Fruit fly (Drosophila melanogaster) whole organism, embryonic: Measurements from ENCODE around the gene CG4004.

Source experiments
- Aef1 ChIP-seq: fragments of 200-800 bp; sonication (Bioruptor generic); IDR thresholded peaks from 3 replicates; pipeline ENCODE4 v1.3.6; 2022; ENCODE audit warnings: missing biosample characterization, missing genetic modification characterization
- CG10654 ChIP-seq: fragments of 200-800 bp; sonication (Bioruptor generic); optimal IDR thresholded peaks from 2 replicates; lab custom pipeline; 2016; ENCODE audit warnings: missing biosample characterization, missing genetic modification characterization
- CG11504 ChIP-seq: fragments of 200-800 bp; sonication (Bioruptor generic); optimal IDR thresholded peaks from 3 replicates; lab custom pipeline; 2019; ENCODE audit warnings: missing biosample characterization, mild to moderate bottlenecking, missing genetic modification characterization, moderate library complexity
- CG11560 ChIP-seq: fragments of 200-800 bp; sonication (Bioruptor generic); IDR thresholded peaks from 3 replicates; pipeline ENCODE4 v1.3.6; 2022; ENCODE audit warnings: missing biosample characterization, missing genetic modification characterization
- CG11723 ChIP-seq: fragments of 200-800 bp; sonication (Bioruptor generic); optimal IDR thresholded peaks from 2 replicates; lab custom pipeline; 2017; ENCODE audit warnings: missing biosample characterization, mild to moderate bottlenecking, missing genetic modification characterization
- CG13424 ChIP-seq: fragments of 200-800 bp; sonication (Bioruptor generic); optimal IDR thresholded peaks from 2 replicates; lab custom pipeline; 2019; ENCODE audit warnings: missing biosample characterization, mild to moderate bottlenecking, missing genetic modification characterization, moderate library complexity
- CG13775 ChIP-seq: fragments of 200-800 bp; sonication (Bioruptor generic); optimal IDR thresholded peaks from 3 replicates; lab custom pipeline; 2017; ENCODE audit warnings: missing biosample characterization, mild to moderate bottlenecking, missing genetic modification characterization
- CG14965 ChIP-seq: fragments of 200-800 bp; sonication (Bioruptor generic); optimal IDR thresholded peaks from 2 replicates; lab custom pipeline; 2016; ENCODE audit warnings: missing biosample characterization, missing genetic modification characterization, borderline replicate concordance
- CG15514 ChIP-seq: fragments of 200-800 bp; sonication (Bioruptor generic); optimal IDR thresholded peaks from 3 replicates; lab custom pipeline; 2017; ENCODE audit warnings: missing biosample characterization, missing genetic modification characterization, mild to moderate bottlenecking, moderate library complexity, missing genetic modification reagents
- CG1602 ChIP-seq: fragments of 200-800 bp; sonication (Bioruptor generic); optimal IDR thresholded peaks from 3 replicates; lab custom pipeline; 2016; ENCODE audit warnings: missing biosample characterization, missing genetic modification characterization
- CG1647 ChIP-seq: fragments of 200-800 bp; sonication (Bioruptor generic); optimal IDR thresholded peaks from 3 replicates; lab custom pipeline; 2016; ENCODE audit warnings: missing biosample characterization, missing genetic modification characterization
- CG16813 ChIP-seq: fragments of 200-800 bp; sonication (Bioruptor generic); IDR thresholded peaks from 3 replicates; pipeline ENCODE4 v1.3.6; 2022; ENCODE audit warnings: missing biosample characterization, missing genetic modification characterization; ENCODE audit not compliant: partially characterized antibody
- CG17912 ChIP-seq: fragments of 200-800 bp; sonication (Bioruptor generic); optimal IDR thresholded peaks from 2 replicates; lab custom pipeline; 2018; ENCODE audit warnings: missing biosample characterization, mild to moderate bottlenecking, missing genetic modification characterization
- CG18262 ChIP-seq: fragments of 200-800 bp; optimal IDR thresholded peaks from 3 replicates; lab custom pipeline; 2019; ENCODE audit warnings: missing biosample characterization, mild to moderate bottlenecking, missing genetic modification characterization, moderate library complexity
- CG2678 ChIP-seq: fragments of 200-800 bp; sonication (Bioruptor generic); optimal IDR thresholded peaks from 3 replicates; lab custom pipeline; 2019; ENCODE audit warnings: missing biosample characterization, mild to moderate bottlenecking, missing genetic modification characterization, moderate library complexity
- CG2712 ChIP-seq: fragments of 200-800 bp; optimal IDR thresholded peaks from 3 replicates; lab custom pipeline; 2019; ENCODE audit warnings: missing biosample characterization, mild to moderate bottlenecking, missing genetic modification characterization, moderate library complexity
- CG32532 ChIP-seq: fragments of 200-800 bp; sonication (Bioruptor generic); IDR thresholded peaks from 2 replicates; pipeline ENCODE4 v1.3.6; 2022; ENCODE audit warnings: missing biosample characterization, missing genetic modification characterization
- CG34422 ChIP-seq: fragments of 200-800 bp; sonication (Bioruptor generic); IDR thresholded peaks from 3 replicates; pipeline ENCODE4 v1.3.6; 2022; ENCODE audit warnings: missing biosample characterization, missing genetic modification characterization
- CG5953 ChIP-seq: fragments of 200-800 bp; sonication (Bioruptor generic); IDR thresholded peaks from 2 replicates; pipeline ENCODE4 v1.3.6; 2022; ENCODE audit warnings: missing biosample characterization, missing genetic modification characterization
- CG7357 ChIP-seq: fragments of 200-800 bp; sonication (Bioruptor generic); IDR thresholded peaks from 3 replicates; pipeline ENCODE4 v1.3.6; 2022; ENCODE audit warnings: missing biosample characterization, missing genetic modification characterization
- CG8359 ChIP-seq: fragments of 200-800 bp; sonication (Bioruptor generic); optimal IDR thresholded peaks from 2 replicates; lab custom pipeline; 2017; ENCODE audit warnings: missing biosample characterization, mild to moderate bottlenecking, missing genetic modification characterization, borderline replicate concordance
- CG9727 ChIP-seq: fragments of 200-800 bp; sonication (Bioruptor generic); optimal IDR thresholded peaks from 3 replicates; lab custom pipeline; 2017; ENCODE audit warnings: missing biosample characterization, mild to moderate bottlenecking, missing genetic modification characterization
- Deaf1 ChIP-seq: fragments of 200-800 bp; optimal IDR thresholded peaks from 3 replicates; lab custom pipeline; 2019; ENCODE audit warnings: missing biosample characterization, mild to moderate bottlenecking, missing genetic modification characterization, moderate library complexity
- Dll ChIP-seq: fragments of 200-800 bp; sonication (Bioruptor generic); IDR thresholded peaks from 4 replicates; pipeline ENCODE4 v1.3.6; 2022; ENCODE audit warnings: missing biosample characterization, missing genetic modification characterization; ENCODE audit not compliant: partially characterized antibody
- HLH4C ChIP-seq: fragments of 200-800 bp; sonication (Bioruptor generic); IDR thresholded peaks from 3 replicates; pipeline ENCODE4 v1.3.6; 2022; ENCODE audit warnings: missing biosample characterization, missing genetic modification characterization; ENCODE audit not compliant: partially characterized antibody
- Oaz ChIP-seq: fragments of 200-800 bp; sonication (Bioruptor generic); IDR thresholded peaks from 2 replicates; pipeline ENCODE4 v1.3.6; 2022; ENCODE audit warnings: missing biosample characterization, missing genetic modification characterization
- Opbp ChIP-seq: fragments of 200-800 bp; sonication (Bioruptor generic); IDR thresholded peaks from 3 replicates; pipeline ENCODE4 v1.3.6; 2022; ENCODE audit warnings: missing biosample characterization, missing genetic modification characterization; ENCODE audit not compliant: partially characterized antibody
- Ptx1 ChIP-seq: fragments of 200-800 bp; sonication (Bioruptor generic); IDR thresholded peaks from 2 replicates; pipeline ENCODE4 v1.3.6; 2022; ENCODE audit warnings: missing biosample characterization, missing genetic modification characterization
- Ravus ChIP-seq: fragments of 200-800 bp; sonication (Bioruptor generic); IDR thresholded peaks from 2 replicates; pipeline ENCODE4 v1.3.6; 2022; ENCODE audit warnings: missing biosample characterization, missing genetic modification characterization
- Rfx ChIP-seq: fragments of 200-800 bp; sonication (Bioruptor generic); IDR thresholded peaks from 2 replicates; pipeline ENCODE4 v1.3.6; 2022; ENCODE audit warnings: missing biosample characterization, missing genetic modification characterization
- Ssrp ChIP-seq: fragments of 200-800 bp; sonication (Bioruptor generic); optimal IDR thresholded peaks from 2 replicates; lab custom pipeline; 2018; ENCODE audit warnings: missing biosample characterization, mild to moderate bottlenecking, missing genetic modification characterization, moderate library complexity
- Trl ChIP-seq, 3 experiments: fragments of >200 bp in 2 of 3; fragments of 200-800 bp in 1 of 3; sonication (Bioruptor generic) in 1 of 3; optimal IDR thresholded peaks; 2 replicates in 1 of 3; 3 replicates in 2 of 3; lab custom pipeline; 2016 to 2017; ENCODE audit warnings: missing biosample characterization in 1 of 3, missing genetic modification characterization in 1 of 3
- YL-1 ChIP-seq: fragments of 200-800 bp; sonication (Bioruptor generic); optimal IDR thresholded peaks from 3 replicates; lab custom pipeline; 2017; ENCODE audit warnings: missing biosample characterization, mild to moderate bottlenecking, missing genetic modification characterization
- bsh ChIP-seq, 2 experiments: fragments of 200-800 bp; sonication (Bioruptor generic); optimal IDR thresholded peaks; 2 replicates each; lab custom pipeline; 2017 to 2018; ENCODE audit warnings: mild to moderate bottlenecking in 2 of 2, missing biosample characterization in 2 of 2, missing genetic modification characterization in 2 of 2, moderate library complexity in 1 of 2
- ewg ChIP-seq: fragments of 200-800 bp; sonication (Bioruptor generic); optimal IDR thresholded peaks from 3 replicates; lab custom pipeline; 2017; ENCODE audit warnings: mild to moderate bottlenecking, missing biosample characterization, missing genetic modification reagents, missing genetic modification characterization
- gem ChIP-seq: fragments of 200-800 bp; sonication (Bioruptor generic); optimal IDR thresholded peaks from 2 replicates; lab custom pipeline; 2019; ENCODE audit warnings: missing biosample characterization, mild to moderate bottlenecking, missing genetic modification characterization, moderate library complexity
- insv ChIP-seq, 2 experiments: fragments of 200-800 bp; sonication (Bioruptor generic); optimal IDR thresholded peaks; 3 replicates each; lab custom pipeline; 2016 to 2018; ENCODE audit warnings: missing biosample characterization in 2 of 2, missing genetic modification characterization in 2 of 2
- lmd ChIP-seq: fragments of 200-800 bp; sonication (Bioruptor generic); IDR thresholded peaks from 2 replicates; pipeline ENCODE4 v1.3.6; 2022; ENCODE audit warnings: missing biosample characterization, missing genetic modification characterization
- lola ChIP-seq, 3 experiments: fragments of >200 bp in 2 of 3; fragments of 200-800 bp in 1 of 3; sonication (Bioruptor generic) in 1 of 3; optimal IDR thresholded peaks; 2 replicates each; lab custom pipeline; 2017 to 2019; ENCODE audit warnings: missing biosample characterization in 3 of 3, missing genetic modification characterization in 3 of 3, mild to moderate bottlenecking in 1 of 3, moderate library complexity in 1 of 3
- lov ChIP-seq, 2 experiments: fragments of 200-800 bp in 1 of 2; fragments of >200 bp in 1 of 2; sonication (Bioruptor generic) in 1 of 2; IDR thresholded peaks in 1 of 2; optimal IDR thresholded peaks in 1 of 2; 2 replicates in 1 of 2; 3 replicates in 1 of 2; pipeline versions ENCODE4 v1.3.6 to Lab custom; 2017 to 2022; ENCODE audit warnings: missing biosample characterization in 1 of 2, missing genetic modification characterization in 1 of 2
- pros ChIP-seq: fragments of 200-800 bp; sonication (Bioruptor generic); optimal IDR thresholded peaks from 3 replicates; lab custom pipeline; 2019; ENCODE audit warnings: missing biosample characterization, mild to moderate bottlenecking, missing genetic modification characterization, moderate library complexity
- sd ChIP-seq: fragments of 200-800 bp; sonication (Bioruptor generic); optimal IDR thresholded peaks from 3 replicates; lab custom pipeline; 2018; ENCODE audit warnings: missing biosample characterization, mild to moderate bottlenecking, missing genetic modification characterization, moderate library complexity
- sens-2 ChIP-seq: fragments of 200-800 bp; sonication (Bioruptor generic); IDR thresholded peaks from 2 replicates; pipeline ENCODE4 v1.3.6; 2022; ENCODE audit warnings: missing biosample characterization, missing genetic modification characterization
- stwl ChIP-seq: fragments of 200-800 bp; sonication (Bioruptor generic); optimal IDR thresholded peaks from 3 replicates; lab custom pipeline; 2018; ENCODE audit warnings: missing biosample characterization, mild to moderate bottlenecking, missing genetic modification characterization, moderate library complexity
- sug ChIP-seq: fragments of 200-800 bp; optimal IDR thresholded peaks from 2 replicates; lab custom pipeline; 2019; ENCODE audit warnings: missing biosample characterization, mild to moderate bottlenecking, missing genetic modification characterization, moderate library complexity
- toy ChIP-seq: fragments of 200-800 bp; sonication (Bioruptor generic); IDR thresholded peaks from 2 replicates; pipeline ENCODE4 v1.3.6; 2022; ENCODE audit warnings: missing biosample characterization, missing genetic modification characterization
- z ChIP-seq: fragments of 200-800 bp; sonication (Bioruptor generic); IDR thresholded peaks from 3 replicates; pipeline ENCODE4 v1.3.6; 2022; ENCODE audit warnings: missing biosample characterization, missing genetic modification characterization

Gene CG4004

DNA sequence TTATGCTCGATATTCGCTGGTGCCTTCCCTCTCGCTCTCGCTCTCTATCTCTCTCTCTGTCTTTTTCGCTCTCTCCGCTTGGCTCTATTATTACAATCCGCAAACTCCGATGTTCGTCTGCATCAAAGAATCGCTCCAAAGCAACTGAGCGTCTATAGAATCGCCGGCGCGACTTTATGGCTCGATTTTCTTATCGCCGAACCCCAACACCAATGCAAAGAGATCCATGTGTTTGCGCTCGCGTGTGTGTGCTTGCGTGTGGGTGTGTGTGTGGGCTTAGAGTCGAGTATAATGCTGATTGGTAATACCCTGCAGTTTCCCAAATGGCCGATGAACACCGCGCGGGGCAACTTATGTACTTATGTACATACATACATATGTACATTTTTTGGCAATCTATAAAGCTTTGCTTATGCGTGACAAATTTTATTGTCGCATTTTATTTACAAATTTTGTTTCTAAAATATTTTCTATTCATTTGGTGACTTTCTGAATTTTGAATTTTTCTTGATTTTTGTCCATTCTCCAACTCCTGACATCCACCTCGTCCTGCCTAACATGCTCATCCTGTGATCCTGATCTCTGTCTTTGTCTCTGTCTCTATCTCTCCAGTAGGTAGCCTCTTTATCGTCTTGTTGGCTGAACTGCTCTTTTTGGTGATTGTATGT is 16.6 kb downstream of the CG4004 start, which contains the start of gene Paics (continued):
- TF ChIP-seq ewg (GFP tag; lab: Kevin White, UChicago) (no peak), CG17912 (GFP tag; lab: Kevin White, UChicago) (no peak), pros (GFP tag; lab: Kevin White, UChicago) (no peak), CG32532 (GFP tag; lab: Robert Waterston, UW) (no peak), CG16813 (GFP tag; lab: Robert Waterston, UW) (no peak), toy (GFP tag; lab: Robert Waterston, UW) (no peak), CG13424 (tag; lab: Kevin White, UChicago) (no peak), CG18262 (tag; lab: Kevin White, UChicago) (peak; percentile 26), z (GFP tag; lab: Robert Waterston, UW) (peak; percentile 70; the same call in 2 of the 3 replicates), Opbp (0 out of 3 replicates have a peak, but pooled peaks have one; percentile 29), Oaz (no peak), CG1647 (GFP tag; lab: Kevin White, UChicago) (no peak), YL-1 (GFP tag; lab: Kevin White, UChicago) (no peak), CG2678 (tag; lab: Kevin White, UChicago) (peak; percentile 1), Aef1 (GFP tag; lab: Robert Waterston, UW) (no peak), gem (tag; lab: Kevin White, UChicago) (no peak), stwl (tag; lab: Kevin White, UChicago) (no peak), sd (tag; lab: Kevin White, UChicago) (no peak), lov (optimal IDR thresholded peaks at IDR 0.05; lab: Kevin White, UChicago) (no peak), lov (GFP tag; IDR thresholded peaks at IDR 0.05; lab: Robert Waterston, UW) (no peak), CG9727 (GFP tag; lab: Kevin White, UChicago) (peak; percentile 24), Trl (optimal IDR thresholded peaks at IDR 0.05; lab: Kevin White, UChicago) (peak; percentile 29 to 46), Trl (GFP tag; optimal IDR thresholded peaks at IDR 0.05; lab: Kevin White, UChicago) (no peak), bsh (GFP tag; optimal IDR thresholded peaks at IDR 0.05; lab: Kevin White, UChicago) (no peak), HLH4C (no peak), lola (GFP tag; optimal IDR thresholded peaks at IDR 0.05; lab: Kevin White, UChicago) (no peak), CG13775 (no peak), Ravus (GFP tag; lab: Robert Waterston, UW) (no peak), CG15514 (GFP tag; lab: Kevin White, UChicago) (no peak), CG14965 (no peak), insv (GFP tag; optimal IDR thresholded peaks at IDR 0.05; lab: Kevin White, UChicago) (no peak), Deaf1 (tag; lab: Kevin White, UChicago) (no peak), CG2712 (tag; lab: Kevin White, UChicago) (peak; percentile 10), lmd (GFP tag; lab: Robert Waterston, UW) (0 out of 2 replicates have a peak, but pooled peaks have one; percentile 7), CG11560 (tag; lab: Robert Waterston, UW) (no peak), CG1602 (GFP tag; lab: Kevin White, UChicago) (no peak), CG10654 (no peak), CG11723 (GFP tag; lab: Kevin White, UChicago) (no peak), sug (tag; lab: Kevin White, UChicago) (no peak), Ssrp (tag; lab: Kevin White, UChicago) (no peak), Rfx (GFP tag; lab: Robert Waterston, UW) (0 out of 2 replicates have a peak, but pooled peaks have one; percentile 40), Ptx1 (0 out of 2 replicates have a peak, but pooled peaks have one; percentile 38), sens-2 (GFP tag; lab: Robert Waterston, UW) (no peak), CG5953 (GFP tag; lab: Robert Waterston, UW) (no peak), CG8359 (GFP tag; lab: Kevin White, UChicago) (peak; percentile 79), CG11504 (no peak), CG7357 (no peak), Dll (GFP tag; lab: Robert Waterston, UW) (no peak), CG34422 (GFP tag; lab: Robert Waterston, UW) (peak; percentile 44; the same call in 1 of the 3 replicates)
